Worm (Caenorhabditis elegans) whole organism, midembryonic: ENCODE data around the gene ZC13.1.

ENCODE experiments used
- T22C8.4 ChIP-seq: fragments of 200-800 bp; sonication (Bioruptor generic); IDR thresholded peaks from 2 replicates; pipeline ENCODE4 v1.3.6; 2022; ENCODE audit warnings: missing genetic modification characterization, missing compliant biosample characterization
- cog-1 ChIP-seq: sonication (generic microtip); optimal IDR thresholded peaks from 2 replicates; lab custom pipeline; 2016; ENCODE audit warnings: missing genetic modification characterization, missing compliant biosample characterization
- flt-1 ChIP-seq: fragments of 200-800 bp; sonication (Bioruptor generic); IDR thresholded peaks from 2 replicates; pipeline ENCODE4 v1.3.6; 2022; ENCODE audit warnings: missing genetic modification characterization, missing compliant biosample characterization
- klf-2 ChIP-seq: fragments of 200-800 bp; sonication (Bioruptor generic); conservative IDR thresholded peaks from 2 replicates; pipeline ENCODE4 v1.3.6; 2022; ENCODE audit warnings: missing genetic modification reagents, missing genetic modification characterization, missing compliant biosample characterization
- med-1 ChIP-seq: sonication (generic microtip); optimal IDR thresholded peaks from 2 replicates; lab custom pipeline; 2017; ENCODE audit warnings: missing genetic modification characterization, mild to moderate bottlenecking, missing compliant biosample characterization, antibody characterized with exemption, missing genetic modification reagents; ENCODE audit not compliant: insufficient read depth
- ref-1 ChIP-seq: fragments of 200-800 bp; sonication (Bioruptor generic); conservative IDR thresholded peaks from 2 replicates; pipeline ENCODE4 v1.3.6; 2022; ENCODE audit warnings: missing genetic modification reagents, missing genetic modification characterization, missing compliant biosample characterization
- tab-1 ChIP-seq: fragments of 200-800 bp; sonication (Bioruptor generic); IDR thresholded peaks from 2 replicates; pipeline ENCODE4 v1.3.6; 2022; ENCODE audit warnings: missing genetic modification characterization, missing compliant biosample characterization
- ztf-23 ChIP-seq: fragments of 200-800 bp; sonication (Bioruptor generic); IDR thresholded peaks from 2 replicates; pipeline ENCODE4 v1.3.6; 2022; ENCODE audit warnings: missing genetic modification reagents, missing genetic modification characterization, missing compliant biosample characterization
- ztf-29 ChIP-seq: fragments of 200-800 bp; sonication (Bioruptor generic); IDR thresholded peaks from 2 replicates; pipeline ENCODE4 v1.3.6; 2022; ENCODE audit warnings: missing genetic modification reagents, missing genetic modification characterization, missing compliant biosample characterization

The ZC13.1 gene

ce11 chrX:853604-854003 lies 23.4 kb upstream of the ZC13.1 start:
- TF ChIP-seq ztf-29 (GFP tag; lab: Robert Waterston, UW) (no peak), med-1 (GFP tag; lab: Kevin White, UChicago) (no peak), tab-1 (GFP tag; lab: Robert Waterston, UW) (no peak), klf-2 (GFP tag; lab: Robert Waterston, UW) (no peak), T22C8.4 (no peak), ref-1 (no peak), cog-1 (tag; lab: Kevin White, UChicago) (no peak), flt-1 (no peak), ztf-23 (GFP tag; lab: Robert Waterston, UW) (no peak)

ce11 chrX:857658-858057 lies 19.4 kb upstream of the ZC13.1 start:
- TF ChIP-seq ztf-29 (GFP tag; lab: Robert Waterston, UW) = peak; percentile 6; the same call in 1 of the 2 replicates
- TF ChIP-seq cog-1 (tag; lab: Kevin White, UChicago) = no peak

ce11 chrX:859401-859800 lies 17.6 kb upstream of the ZC13.1 start, which contains the start of gene F56F10.2:
Gene F56F10.2 (plus strand): TSS chrX:859615.
- no peak for TF ChIP-seq tab-1 (GFP tag; lab: Robert Waterston, UW)
- no peak for TF ChIP-seq med-1 (GFP tag; lab: Kevin White, UChicago)
- no peak for TF ChIP-seq cog-1 (tag; lab: Kevin White, UChicago)
- TF ChIP-seq ztf-23 (GFP tag; lab: Robert Waterston, UW) = no peak
- TF ChIP-seq ref-1 = no peak
- no peak for TF ChIP-seq flt-1
- no peak for TF ChIP-seq T22C8.4
- no peak for TF ChIP-seq klf-2 (GFP tag; lab: Robert Waterston, UW)

ce11 chrX:861378-861777 lies 15.7 kb upstream of the ZC13.1 start:
- TF ChIP-seq med-1 (GFP tag; lab: Kevin White, UChicago) (no peak), ztf-23 (GFP tag; lab: Robert Waterston, UW) (no peak), ztf-29 (GFP tag; lab: Robert Waterston, UW) (no peak), ref-1 (no peak), T22C8.4 (no peak), klf-2 (GFP tag; lab: Robert Waterston, UW) (no peak), cog-1 (tag; lab: Kevin White, UChicago) (no peak)

- TF ChIP-seq ref-1 (no peak), flt-1 (no peak), T22C8.4 (no peak), cog-1 (tag; lab: Kevin White, UChicago) (no peak), ztf-29 (GFP tag; lab: Robert Waterston, UW) (no peak), med-1 (GFP tag; lab: Kevin White, UChicago) (no peak), ztf-23 (GFP tag; lab: Robert Waterston, UW) (no peak), klf-2 (GFP tag; lab: Robert Waterston, UW) (no peak), tab-1 (GFP tag; lab: Robert Waterston, UW) (no peak)
Measured at ce11 chrX:863478-863877, 13.6 kb upstream of the ZC13.1 start, which contains the start of gene cdo-1. Gene cdo-1 (minus strand): TSS chrX:863578.

ce11 chrX:864293-864731 lies 12.7 kb upstream of the ZC13.1 start:
- no peak for TF ChIP-seq ztf-23 (GFP tag; lab: Robert Waterston, UW)
- no peak for TF ChIP-seq med-1 (GFP tag; lab: Kevin White, UChicago)
- TF ChIP-seq tab-1 (GFP tag; lab: Robert Waterston, UW) = no peak
- no peak for TF ChIP-seq ztf-29 (GFP tag; lab: Robert Waterston, UW)
- TF ChIP-seq klf-2 (GFP tag; lab: Robert Waterston, UW) = no peak
- no peak for TF ChIP-seq flt-1
- TF ChIP-seq T22C8.4 = no peak
- TF ChIP-seq cog-1 (tag; lab: Kevin White, UChicago) = no peak
- TF ChIP-seq ref-1 = no peak

- TF ChIP-seq flt-1 = no peak
- TF ChIP-seq med-1 (GFP tag; lab: Kevin White, UChicago) = no peak
- TF ChIP-seq ref-1 = no peak
- no peak for TF ChIP-seq cog-1 (tag; lab: Kevin White, UChicago)
- TF ChIP-seq ztf-23 (GFP tag; lab: Robert Waterston, UW) = no peak
- TF ChIP-seq ztf-29 (GFP tag; lab: Robert Waterston, UW) = no peak
- no peak for TF ChIP-seq T22C8.4
Measured at ce11 chrX:865214-865613, 11.8 kb upstream of the ZC13.1 start.

- no peak for TF ChIP-seq med-1 (GFP tag; lab: Kevin White, UChicago)
- no peak for TF ChIP-seq klf-2 (GFP tag; lab: Robert Waterston, UW)
- no peak for TF ChIP-seq ref-1
- TF ChIP-seq ztf-29 (GFP tag; lab: Robert Waterston, UW) = no peak
- TF ChIP-seq T22C8.4 = 0 out of 2 replicates have a peak, but pooled peaks have one; percentile 13
- no peak for TF ChIP-seq tab-1 (GFP tag; lab: Robert Waterston, UW)
- 0 out of 2 replicates have a peak, but pooled peaks have one; percentile 46 for TF ChIP-seq flt-1
- TF ChIP-seq ztf-23 (GFP tag; lab: Robert Waterston, UW) = no peak
- TF ChIP-seq cog-1 (tag; lab: Kevin White, UChicago) = peak; percentile 70
Measured at ce11 chrX:871020-871419, 6.0 kb upstream of the ZC13.1 start, which contains the start of gene lgl-1. Gene lgl-1 (minus strand): TSS chrX:871089.

ce11 chrX:871957-872715 lies 4.9 kb upstream of the ZC13.1 start, which contains the start of gene F56F10.1:
Gene F56F10.1 (plus strand): TSS chrX:872603.
- TF ChIP-seq med-1 (GFP tag; lab: Kevin White, UChicago) (no peak), klf-2 (GFP tag; lab: Robert Waterston, UW) (no peak), ztf-29 (GFP tag; lab: Robert Waterston, UW) (no peak), ref-1 (no peak), T22C8.4 (no peak), tab-1 (GFP tag; lab: Robert Waterston, UW) (no peak), cog-1 (tag; lab: Kevin White, UChicago) (no peak), flt-1 (no peak), ztf-23 (GFP tag; lab: Robert Waterston, UW) (no peak)
